Fruit fly (Drosophila melanogaster) whole organism: Measurements from ENCODE around the gene Pldn.

Experiments
- CG8478 ChIP-seq: fragments of >200 bp; optimal IDR thresholded peaks from 2 replicates; lab custom pipeline; 2018; ENCODE audit warnings: inconsistent platforms
- Dll ChIP-seq: fragments of >200 bp; optimal IDR thresholded peaks from 2 replicates; lab custom pipeline; 2017
- EcR ChIP-seq, 2 experiments: fragments of >200 bp; optimal IDR thresholded peaks; 2 replicates each; lab custom pipeline; 2017; ENCODE audit warnings: missing biosample characterization in 2 of 2, missing genetic modification characterization in 2 of 2, missing genetic modification reagents in 2 of 2
- pan ChIP-seq: fragments of >200 bp; optimal IDR thresholded peaks from 2 replicates; lab custom pipeline; 2017
- psq ChIP-seq: fragments of >200 bp; optimal IDR thresholded peaks from 2 replicates; lab custom pipeline; 2017
- usp ChIP-seq: fragments of >200 bp; optimal IDR thresholded peaks from 2 replicates; lab custom pipeline; 2017; ENCODE audit warnings: missing biosample characterization, missing genetic modification characterization, mixed read lengths

Gene Pldn

dm6 chr3L:11689832-11690602 lies 1.2 kb downstream of the Pldn start:
- no peak for TF ChIP-seq usp (GFP tag; lab: Kevin White, UChicago)
- TF ChIP-seq CG8478 (lab: Kevin White, UChicago) = no peak
- no peak for TF ChIP-seq pan (lab: Kevin White, UChicago)
- no peak for TF ChIP-seq Dll (lab: Kevin White, UChicago)
- no peak for TF ChIP-seq EcR (GFP tag; optimal IDR thresholded peaks at IDR 0.05; lab: Kevin White, UChicago)

dm6 chr3L:11685876-11686275 lies 5.3 kb downstream of the Pldn start:
- TF ChIP-seq psq (lab: Kevin White, UChicago) (no peak), CG8478 (lab: Kevin White, UChicago) (no peak), Dll (lab: Kevin White, UChicago) (no peak), usp (GFP tag; lab: Kevin White, UChicago) (no peak), pan (lab: Kevin White, UChicago) (no peak), EcR (GFP tag; optimal IDR thresholded peaks at IDR 0.05; lab: Kevin White, UChicago) (no peak)

- TF ChIP-seq CG8478 (lab: Kevin White, UChicago) (no peak), Dll (lab: Kevin White, UChicago) (no peak), pan (lab: Kevin White, UChicago) (no peak), psq (lab: Kevin White, UChicago) (no peak), EcR (GFP tag; optimal IDR thresholded peaks at IDR 0.05; lab: Kevin White, UChicago) (no peak), usp (GFP tag; lab: Kevin White, UChicago) (no peak)
These were observed 6.7 kb downstream of the Pldn start for dm6 chr3L:11684522-11684851.

- TF ChIP-seq pan (lab: Kevin White, UChicago) = no peak
- TF ChIP-seq EcR (GFP tag; optimal IDR thresholded peaks at IDR 0.05; lab: Kevin White, UChicago) = no peak
- TF ChIP-seq psq (lab: Kevin White, UChicago) = no peak
- TF ChIP-seq Dll (lab: Kevin White, UChicago) = no peak
- TF ChIP-seq CG8478 (lab: Kevin White, UChicago) = no peak
- TF ChIP-seq usp (GFP tag; lab: Kevin White, UChicago) = no peak
These were observed 7.2 kb downstream of the Pldn start, which contains the start of gene Sugb for dm6 chr3L:11683819-11684521. TSS of gene Sugb (plus strand) at chr3L:11683980.

- TF ChIP-seq psq (lab: Kevin White, UChicago) (no peak), pan (lab: Kevin White, UChicago) (no peak), Dll (lab: Kevin White, UChicago) (no peak), usp (GFP tag; lab: Kevin White, UChicago) (no peak), CG8478 (lab: Kevin White, UChicago) (no peak), EcR (GFP tag; optimal IDR thresholded peaks at IDR 0.05; lab: Kevin White, UChicago) (no peak)
These were observed 9.4 kb downstream of the Pldn start, which contains the start of gene TfIIEalpha for dm6 chr3L:11681794-11682193. TSS of gene TfIIEalpha (plus strand) at chr3L:11682038.

- TF ChIP-seq Dll (lab: Kevin White, UChicago) (peak; percentile 60), usp (GFP tag; lab: Kevin White, UChicago) (no peak), psq (lab: Kevin White, UChicago) (no peak)
These were observed 10.9 kb downstream of the Pldn start, which contains the start of gene CG32085 for dm6 chr3L:11680298-11680697. TSS of gene CG32085 (minus strand) at chr3L:11680344.

- TF ChIP-seq Dll (lab: Kevin White, UChicago) = no peak
- no peak for TF ChIP-seq psq (lab: Kevin White, UChicago)
- TF ChIP-seq pan (lab: Kevin White, UChicago) = no peak
- TF ChIP-seq usp (GFP tag; lab: Kevin White, UChicago) = no peak
These were observed 12.8 kb downstream of the Pldn start for dm6 chr3L:11678313-11678817.

dm6 chr3L:11656189-11656588 lies 35.0 kb downstream of the Pldn start:
- TF ChIP-seq Dll (lab: Kevin White, UChicago) (no peak), EcR (GFP tag; optimal IDR thresholded peaks at IDR 0.05; lab: Kevin White, UChicago) (no peak), CG8478 (lab: Kevin White, UChicago) (no peak), pan (lab: Kevin White, UChicago) (no peak), psq (lab: Kevin White, UChicago) (no peak), usp (GFP tag; lab: Kevin White, UChicago) (no peak)

- TF ChIP-seq EcR (GFP tag; optimal IDR thresholded peaks at IDR 0.05; lab: Kevin White, UChicago) (no peak), usp (GFP tag; lab: Kevin White, UChicago) (no peak), psq (lab: Kevin White, UChicago) (no peak), CG8478 (lab: Kevin White, UChicago) (no peak), Dll (lab: Kevin White, UChicago) (no peak)
These were observed 42.8 kb downstream of the Pldn start, which contains the start of the genes RIOK1 and Polr3H for dm6 chr3L:11648410-11648809. TSS of gene RIOK1 (minus strand) at chr3L:11648474. TSS of gene Polr3H (plus strand) at chr3L:11648756.

dm6 chr3L:11645933-11646332 lies 45.3 kb downstream of the Pldn start, which contains the start of gene CG6071:
TSS of gene CG6071 (minus strand) at chr3L:11646033.
- TF ChIP-seq psq (lab: Kevin White, UChicago) (no peak), CG8478 (lab: Kevin White, UChicago) (no peak), usp (GFP tag; lab: Kevin White, UChicago) (no peak), Dll (lab: Kevin White, UChicago) (no peak), EcR (GFP tag; optimal IDR thresholded peaks at IDR 0.05; lab: Kevin White, UChicago) (no peak), pan (lab: Kevin White, UChicago) (no peak)
